Worm (Caenorhabditis elegans) whole organism, late embryonic: Measurements from ENCODE around the gene R144.11.

Source experiments
- K02D7.2 ChIP-seq: sonication (generic microtip); optimal IDR thresholded peaks from 2 replicates; lab custom pipeline; 2017; ENCODE audit warnings: mild to moderate bottlenecking, missing genetic modification characterization, missing compliant biosample characterization
- ama-1 ChIP-seq: fragments of 150-350 bp; optimal IDR thresholded peaks from 2 replicates; lab custom pipeline; 2014
- ceh-19 ChIP-seq: fragments of 200-800 bp; sonication (Bioruptor generic); optimal IDR thresholded peaks from 2 replicates; lab custom pipeline; 2018; ENCODE audit warnings: mild to moderate bottlenecking, missing genetic modification characterization, missing compliant biosample characterization
- che-1 ChIP-seq: sonication (generic microtip); optimal IDR thresholded peaks from 2 replicates; lab custom pipeline; 2016; ENCODE audit warnings: mild to moderate bottlenecking, missing genetic modification characterization, missing compliant biosample characterization
- dve-1 ChIP-seq: sonication (generic microtip); optimal IDR thresholded peaks from 2 replicates; lab custom pipeline; 2017; ENCODE audit warnings: antibody characterized with exemption, mild to moderate bottlenecking, missing genetic modification characterization, missing compliant biosample characterization
- ets-4 ChIP-seq: sonication (generic microtip); optimal IDR thresholded peaks from 2 replicates; lab custom pipeline; 2016; ENCODE audit warnings: missing genetic modification characterization, missing compliant biosample characterization
- hlh-13 ChIP-seq: fragments of 200-800 bp; sonication (Bioruptor generic); optimal IDR thresholded peaks from 2 replicates; lab custom pipeline; 2018; ENCODE audit warnings: mild to moderate bottlenecking, missing genetic modification characterization, missing compliant biosample characterization
- hlh-8 ChIP-seq: sonication (generic microtip); optimal IDR thresholded peaks from 2 replicates; lab custom pipeline; 2016; ENCODE audit warnings: missing genotype, missing genetic modification characterization, missing compliant biosample characterization

DNA sequence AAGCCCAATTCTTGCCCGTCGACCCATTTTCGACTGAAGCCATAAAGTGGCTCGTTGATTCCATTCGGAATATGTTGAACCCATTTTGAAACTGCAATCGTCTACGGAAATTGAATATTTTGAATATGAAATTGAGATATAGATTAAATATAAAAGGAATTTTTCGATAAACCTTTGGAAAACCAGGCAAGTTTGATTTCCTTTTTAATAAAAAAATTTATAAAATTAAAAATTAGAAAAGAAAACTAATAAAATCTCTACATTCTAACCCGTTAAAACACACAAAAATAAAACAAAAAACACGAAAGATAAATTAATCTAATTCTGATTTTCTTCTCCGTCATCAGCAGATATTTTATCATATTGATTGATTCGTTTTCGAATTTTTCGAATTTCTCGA, 1.7 kb downstream of the R144.11 start, which contains the start of gene R144.12:
- TF ChIP-seq che-1 (tag; lab: Kevin White, UChicago) (no peak), dve-1 (tag; lab: Kevin White, UChicago) (no peak), ama-1 (no peak), K02D7.2 (tag; lab: Kevin White, UChicago) (no peak), ceh-19 (GFP tag; lab: Kevin White, UChicago) (no peak), ets-4 (tag; lab: Kevin White, UChicago) (no peak), hlh-8 (tag; lab: Kevin White, UChicago) (no peak), hlh-13 (GFP tag; lab: Kevin White, UChicago) (no peak)
